Worm (Caenorhabditis elegans) whole organism, young adult: Measurements from ENCODE around the gene F17C11.6.
A peak's percentile ranks its signal among the peaks of the same experiment; 100 is the strongest.

Experiments
- B0019.2 ChIP-seq: fragments of 200-800 bp; sonication (Bioruptor generic); conservative IDR thresholded peaks from 2 replicates; pipeline ENCODE4 v1.3.6; 2022; ENCODE audit warnings: missing genetic modification reagents, missing genetic modification characterization, missing compliant biosample characterization
- B0336.3 ChIP-seq: fragments of 200-800 bp; sonication (Bioruptor generic); IDR thresholded peaks from 2 replicates; pipeline ENCODE4 v1.3.6; 2022; ENCODE audit warnings: missing genetic modification characterization, missing compliant biosample characterization
- D2030.7 ChIP-seq: fragments of 200-800 bp; sonication (Bioruptor generic); IDR thresholded peaks from 2 replicates; pipeline ENCODE4 v1.3.6; 2022; ENCODE audit warnings: missing genetic modification reagents, missing genetic modification characterization, missing compliant biosample characterization
- F33H1.4 ChIP-seq: fragments of 200-800 bp; sonication (Bioruptor generic); IDR thresholded peaks from 2 replicates; pipeline ENCODE4 v1.3.6; 2022; ENCODE audit warnings: missing genetic modification reagents, missing genetic modification characterization, missing compliant biosample characterization
- F37B4.10 ChIP-seq: fragments of 200-800 bp; sonication (Bioruptor generic); IDR thresholded peaks from 2 replicates; pipeline ENCODE4 v1.3.6; 2022; ENCODE audit warnings: missing genetic modification characterization, missing compliant biosample characterization
- K12H6.12 ChIP-seq: fragments of 200-800 bp; sonication (Bioruptor generic); optimal IDR thresholded peaks from 2 replicates; lab custom pipeline; 2018; ENCODE audit warnings: mild to moderate bottlenecking, missing genetic modification characterization, missing compliant biosample characterization
- T07F8.4 ChIP-seq: sonication (generic microtip); optimal IDR thresholded peaks from 2 replicates; lab custom pipeline; 2016; ENCODE audit warnings: mild to moderate bottlenecking, missing genetic modification characterization, moderate library complexity, missing compliant biosample characterization
- Y53G8AR.9 ChIP-seq: fragments of 200-800 bp; sonication (Bioruptor generic); conservative IDR thresholded peaks from 2 replicates; pipeline ENCODE4 v1.3.6; 2022; ENCODE audit warnings: missing genetic modification reagents, missing genetic modification characterization, missing compliant biosample characterization
- Y67H2A.10 ChIP-seq: fragments of 200-800 bp; sonication (Bioruptor generic); conservative IDR thresholded peaks from 2 replicates; pipeline ENCODE4 v1.3.6; 2022; ENCODE audit warnings: missing genetic modification reagents, missing genetic modification characterization, missing compliant biosample characterization
- ZK185.1 ChIP-seq: sonication (generic microtip); optimal IDR thresholded peaks from 2 replicates; lab custom pipeline; 2016; ENCODE audit warnings: mild to moderate bottlenecking, missing genetic modification characterization, missing compliant biosample characterization; ENCODE audit not compliant: poor library complexity, severe bottlenecking
- ama-1 ChIP-seq, 3 experiments: fragments of 150-350 bp in 1 of 3; sonication (generic microtip) in 2 of 3; optimal IDR thresholded peaks; 2 replicates each; lab custom pipeline; 2014 to 2018; ENCODE audit warnings: missing biosample characterization in 2 of 3, missing genetic modification characterization in 2 of 3, missing genetic modification reagents in 2 of 3
- athp-1 ChIP-seq: sonication (generic microtip); optimal IDR thresholded peaks from 2 replicates; lab custom pipeline; 2017; ENCODE audit warnings: mild to moderate bottlenecking, missing genetic modification characterization, missing compliant biosample characterization
- bed-2 ChIP-seq: fragments of 200-800 bp; sonication (Bioruptor generic); IDR thresholded peaks from 2 replicates; pipeline ENCODE4 v1.3.6; 2022; ENCODE audit warnings: missing genetic modification reagents, missing genetic modification characterization, missing compliant biosample characterization
- ceh-100 ChIP-seq: fragments of 200-800 bp; sonication (Bioruptor generic); IDR thresholded peaks from 2 replicates; pipeline ENCODE4 v1.3.6; 2022; ENCODE audit warnings: missing genetic modification reagents, missing genetic modification characterization, missing compliant biosample characterization
- ceh-91 ChIP-seq: fragments of 200-800 bp; sonication (Bioruptor generic); IDR thresholded peaks from 2 replicates; pipeline ENCODE4 v1.3.6; 2022; ENCODE audit warnings: missing genetic modification reagents, missing genetic modification characterization, missing compliant biosample characterization
- dpff-1 ChIP-seq: sonication (generic microtip); optimal IDR thresholded peaks from 2 replicates; lab custom pipeline; 2017; ENCODE audit warnings: mild to moderate bottlenecking, missing genetic modification characterization, missing compliant biosample characterization
- egl-18 ChIP-seq: fragments of 200-800 bp; sonication (Bioruptor generic); IDR thresholded peaks from 2 replicates; pipeline ENCODE4 v1.3.6; 2022; ENCODE audit warnings: missing genetic modification reagents, missing genetic modification characterization, missing compliant biosample characterization
- gei-17 ChIP-seq: fragments of 200-800 bp; sonication (Bioruptor generic); optimal IDR thresholded peaks from 2 replicates; lab custom pipeline; 2018; ENCODE audit warnings: mild to moderate bottlenecking, missing genetic modification characterization, missing compliant biosample characterization
- hlh-26 ChIP-seq: fragments of 200-800 bp; sonication (Bioruptor generic); conservative IDR thresholded peaks from 2 replicates; pipeline ENCODE4 v1.3.6; 2022; ENCODE audit warnings: missing genetic modification reagents, missing genetic modification characterization, missing compliant biosample characterization
- hmg-1.2 ChIP-seq: fragments of 200-800 bp; sonication (Bioruptor generic); IDR thresholded peaks from 2 replicates; pipeline ENCODE4 v1.3.6; 2022; ENCODE audit warnings: missing genetic modification reagents, missing genetic modification characterization, missing compliant biosample characterization
- hsf-1 ChIP-seq: fragments of 200-800 bp; sonication (Bioruptor generic); IDR thresholded peaks from 2 replicates; pipeline ENCODE4 v1.3.6; 2022; ENCODE audit warnings: missing genetic modification reagents, missing genetic modification characterization, missing compliant biosample characterization
- lin-54 ChIP-seq: fragments of 200-800 bp; sonication (Bioruptor generic); optimal IDR thresholded peaks from 2 replicates; lab custom pipeline; 2018; ENCODE audit warnings: mild to moderate bottlenecking, missing genetic modification characterization, missing compliant biosample characterization
- madf-3 ChIP-seq: fragments of 200-800 bp; sonication (Bioruptor generic); IDR thresholded peaks from 2 replicates; pipeline ENCODE4 v1.3.6; 2022; ENCODE audit warnings: missing genetic modification reagents, missing genetic modification characterization, missing compliant biosample characterization
- madf-6 ChIP-seq: fragments of 200-800 bp; sonication (Bioruptor generic); IDR thresholded peaks from 2 replicates; pipeline ENCODE4 v1.3.6; 2022; ENCODE audit warnings: missing genetic modification reagents, missing genetic modification characterization, missing compliant biosample characterization
- mcd-1 ChIP-seq: fragments of 200-800 bp; sonication (Bioruptor generic); IDR thresholded peaks from 2 replicates; pipeline ENCODE4 v1.3.6; 2022; ENCODE audit warnings: missing genetic modification reagents, missing genetic modification characterization, missing compliant biosample characterization
- nfyb-1 ChIP-seq: fragments of 200-800 bp; sonication (Bioruptor generic); IDR thresholded peaks from 2 replicates; pipeline ENCODE4 v1.3.6; 2022; ENCODE audit warnings: missing genetic modification reagents, missing genetic modification characterization, missing compliant biosample characterization
- nhr-90 ChIP-seq: sonication (generic microtip); optimal IDR thresholded peaks from 2 replicates; lab custom pipeline; 2016; ENCODE audit warnings: missing genotype, mild to moderate bottlenecking, missing genetic modification characterization, missing compliant biosample characterization
- pbrm-1 ChIP-seq: fragments of 200-800 bp; sonication (Bioruptor generic); IDR thresholded peaks from 2 replicates; pipeline ENCODE4 v1.3.6; 2022; ENCODE audit warnings: missing genetic modification reagents, missing genetic modification characterization, missing compliant biosample characterization
- pha-4 ChIP-seq: fragments of 150-350 bp; sonication (generic microtip); optimal IDR thresholded peaks from 2 replicates; lab custom pipeline; 2014; ENCODE audit warnings: missing biosample characterization, missing genetic modification reagents, missing genetic modification characterization
- rpc-1 ChIP-seq, 2 experiments: fragments of 150-350 bp in 1 of 2; sonication (generic microtip) in 1 of 2; optimal IDR thresholded peaks; 2 replicates each; lab custom pipeline; 2014 to 2018; ENCODE audit warnings: missing biosample characterization in 1 of 2, missing genetic modification characterization in 1 of 2, missing genetic modification reagents in 1 of 2, missing genotype in 1 of 2
- tlf-1 ChIP-seq: fragments of 200-800 bp; sonication (Bioruptor generic); optimal IDR thresholded peaks from 2 replicates; lab custom pipeline; 2018; ENCODE audit warnings: mild to moderate bottlenecking, missing genetic modification characterization, missing compliant biosample characterization
- zfh-2 ChIP-seq: fragments of 200-800 bp; sonication (Bioruptor generic); conservative IDR thresholded peaks from 2 replicates; pipeline ENCODE4 v1.3.6; 2022; ENCODE audit warnings: missing genetic modification reagents, missing genetic modification characterization, missing compliant biosample characterization
- ztf-28 ChIP-seq: fragments of 200-800 bp; sonication (Bioruptor generic); IDR thresholded peaks from 2 replicates; pipeline ENCODE4 v1.3.6; 2022; ENCODE audit warnings: missing genetic modification reagents, missing genetic modification characterization, missing compliant biosample characterization

The F17C11.6 gene

ce11 chrV:10941150-10941549 is 13.8 kb upstream of the F17C11.6 start, which contains the start of gene F17C11.26:
F17C11.26 (plus strand) TSS chrV:10941450.
- no peak for TF ChIP-seq T07F8.4 (tag; lab: Kevin White, UChicago)
- no peak for TF ChIP-seq ztf-28 (GFP tag; lab: Robert Waterston, UW)
- TF ChIP-seq ama-1 (optimal IDR thresholded peaks at IDR 0.05; lab: Kevin White, UChicago): peak; percentile 62
- TF ChIP-seq ama-1 (GFP tag; optimal IDR thresholded peaks at IDR 0.05; lab: Kevin White, UChicago): no peak
- TF ChIP-seq madf-3: no peak

ce11 chrV:10942161-10942560 is 12.8 kb upstream of the F17C11.6 start, which contains the start of gene zip-9:
zip-9 (plus strand) TSS chrV:10942461.
- 0 out of 2 replicates have a peak, but pooled peaks have one; percentile 76 for TF ChIP-seq F37B4.10
- 0 out of 2 replicates have a peak, but pooled peaks have one; percentile 20 for TF ChIP-seq hsf-1
- no peak for TF ChIP-seq egl-18 (GFP tag; lab: Robert Waterston, UW)
- TF ChIP-seq, all 124 proteins: peak for 2

ce11 chrV:10944903-10945302 is 10.0 kb upstream of the F17C11.6 start:
- TF ChIP-seq mcd-1 (GFP tag; lab: Robert Waterston, UW) (no peak), lin-54 (GFP tag; lab: Kevin White, UChicago) (no peak), nhr-90 (no peak), B0019.2 (GFP tag; lab: Robert Waterston, UW) (no peak), hlh-26 (GFP tag; lab: Robert Waterston, UW) (no peak), D2030.7 (GFP tag; lab: Robert Waterston, UW) (no peak), nfyb-1 (GFP tag; lab: Robert Waterston, UW) (no peak), dpff-1 (no peak), rpc-1 (optimal IDR thresholded peaks at IDR 0.05; lab: Kevin White, UChicago) (no peak), rpc-1 (tag; optimal IDR thresholded peaks at IDR 0.05; lab: Kevin White, UChicago) (no peak), Y67H2A.10 (GFP tag; lab: Robert Waterston, UW) (no peak), egl-18 (GFP tag; lab: Robert Waterston, UW) (no peak), ceh-100 (GFP tag; lab: Robert Waterston, UW) (no peak), pbrm-1 (GFP tag; lab: Robert Waterston, UW) (no peak), gei-17 (GFP tag; lab: Kevin White, UChicago) (no peak)

- TF ChIP-seq tlf-1 (GFP tag; lab: Kevin White, UChicago) (no peak), B0019.2 (GFP tag; lab: Robert Waterston, UW) (no peak), F33H1.4 (no peak), lin-54 (GFP tag; lab: Kevin White, UChicago) (no peak), pha-4 (tag; lab: Kevin White, UChicago) (no peak), gei-17 (GFP tag; lab: Kevin White, UChicago) (no peak), F37B4.10 (no peak), madf-6 (GFP tag; lab: Robert Waterston, UW) (no peak), ceh-91 (GFP tag; lab: Robert Waterston, UW) (no peak), ZK185.1 (no peak), Y53G8AR.9 (GFP tag; lab: Robert Waterston, UW) (no peak), athp-1 (tag; lab: Kevin White, UChicago) (no peak), B0336.3 (GFP tag; lab: Robert Waterston, UW) (no peak), bed-2 (GFP tag; lab: Robert Waterston, UW) (no peak), K12H6.12 (tag; lab: Kevin White, UChicago) (no peak), hmg-1.2 (GFP tag; lab: Robert Waterston, UW) (no peak), zfh-2 (no peak)
Observed at ce11 chrV:10947210-10947609, 7.7 kb upstream of the F17C11.6 start.
